Worm (Caenorhabditis elegans): ENCODE measurements around the gene prp-40.

prp-40 gene

ce11 chrIII:9544820-9545219 lies 22.9 kb downstream of the prp-40 start, which contains the start of gene ZK1098.12:
ZK1098.12 (plus strand) TSS chrIII:9545120.
- TF ChIP-seq sdz-12 (GFP tag; optimal IDR thresholded peaks at IDR 0.05) (no peak), lin-13 (GFP tag; optimal IDR thresholded peaks at IDR 0.05) (no peak), zip-11 (GFP tag; IDR thresholded peaks at IDR 0.05) (no peak), ama-1 (optimal IDR thresholded peaks at IDR 0.05) (no peak), vab-7 (GFP tag; IDR thresholded peaks at IDR 0.05) (no peak)

- TF ChIP-seq ceh-28 (tag; optimal IDR thresholded peaks at IDR 0.05) (peak; percentile 61), ceh-20 (GFP tag; IDR thresholded peaks at IDR 0.05) (peak; percentile 95; the same call in 1 of the 2 replicates), cey-2 (tag; optimal IDR thresholded peaks at IDR 0.05; ENCODE audit: borderline replicate concordance, insufficient read depth) (no peak), hlh-30 (tag; optimal IDR thresholded peaks at IDR 0.05; ENCODE audit: insufficient read depth) (peak; percentile 98), ztf-11 (tag; optimal IDR thresholded peaks at IDR 0.05) (no peak), pha-4 (GFP tag; IDR thresholded peaks at IDR 0.05) (peak; percentile 59; the same call in 1 of the 2 replicates), pha-4 (tag; optimal IDR thresholded peaks at IDR 0.05) (peak; percentile 82), zag-1 (tag; optimal IDR thresholded peaks at IDR 0.05) (no peak), aha-1 (tag) (peak; percentile 98), egl-43 (GFP tag; IDR thresholded peaks at IDR 0.05) (no peak; the same call in 1 of the 2 replicates), saeg-2 (GFP tag; IDR thresholded peaks at IDR 0.05) (no peak), zip-11 (GFP tag; IDR thresholded peaks at IDR 0.05) (no peak), daf-19 (GFP tag; conservative IDR thresholded peaks at IDR 0.05) (no peak), tra-1 (GFP tag; IDR thresholded peaks at IDR 0.05) (no peak), ceh-82 (tag; optimal IDR thresholded peaks at IDR 0.05) (no peak), arid-1 (GFP tag; conservative IDR thresholded peaks at IDR 0.05) (peak; percentile 50; the same call in 1 of the 2 replicates), gei-8 (GFP tag; optimal IDR thresholded peaks at IDR 0.05) (no peak), T20F7.1 (GFP tag; optimal IDR thresholded peaks at IDR 0.05) (peak; percentile 82), snpc-1.2 (GFP tag; IDR thresholded peaks at IDR 0.05) (no peak), nhr-102 (tag; optimal IDR thresholded peaks at IDR 0.05) (peak; percentile 51), spr-3 (GFP tag; optimal IDR thresholded peaks at IDR 0.05) (no peak), skn-1 (tag; optimal IDR thresholded peaks at IDR 0.05) (no peak), mdt-29 (GFP tag; IDR thresholded peaks at IDR 0.05) (0 out of 2 replicates have a peak, but pooled peaks have one; percentile 54), daf-12 (tag; optimal IDR thresholded peaks at IDR 0.05) (no peak), dmd-8 (GFP tag; IDR thresholded peaks at IDR 0.05) (no peak), fos-1 (tag; optimal IDR thresholded peaks at IDR 0.05) (no peak), Y75B8A.6 (GFP tag; IDR thresholded peaks at IDR 0.05) (no peak), pqm-1 (tag; optimal IDR thresholded peaks at IDR 0.05) (peak; percentile 30), unc-130 (GFP tag; optimal IDR thresholded peaks at IDR 0.05) (no peak), hif-1 (tag; optimal IDR thresholded peaks at IDR 0.05) (peak in 1 of 2 experiments; percentile 65), lsy-2 (tag; optimal IDR thresholded peaks at IDR 0.05) (peak; percentile 98 to 99), F37D6.2 (tag; optimal IDR thresholded peaks at IDR 0.05) (peak; percentile 77), Y48G9A.11 (GFP tag; IDR thresholded peaks at IDR 0.05) (no peak), ztf-7 (tag; optimal IDR thresholded peaks at IDR 0.05) (peak; percentile 38), lin-15B (tag; optimal IDR thresholded peaks at IDR 0.05) (no peak), nhr-11 (tag; optimal IDR thresholded peaks at IDR 0.05) (peak; percentile 71), lim-7 (GFP tag; IDR thresholded peaks at IDR 0.05) (no peak), dve-1 (tag; optimal IDR thresholded peaks at IDR 0.05; ENCODE audit: insufficient read depth) (peak; percentile 80), mdl-1 (tag; optimal IDR thresholded peaks at IDR 0.05) (peak; percentile 83 to 97), lin-38 (GFP tag; IDR thresholded peaks at IDR 0.05) (peak; percentile 90), ces-1 (GFP tag; optimal IDR thresholded peaks at IDR 0.05) (no peak), F10B5.3 (tag; optimal IDR thresholded peaks at IDR 0.05) (peak; percentile 20), nhr-48 (tag; optimal IDR thresholded peaks at IDR 0.05) (peak; percentile 45), egl-27 (tag; optimal IDR thresholded peaks at IDR 0.05) (no peak), D1046.2 (GFP tag; IDR thresholded peaks at IDR 0.05) (no peak)
These were observed 24.3 kb downstream of the prp-40 start, which contains the start of gene unc-16 for ce11 chrIII:9546016-9546659. unc-16 (plus strand) TSS chrIII:9546258.
